Worm (Caenorhabditis elegans) whole organism, young adult: ENCODE data around the gene ztf-9.

Source experiments
- B0019.2 ChIP-seq: fragments of 200-800 bp; sonication (Bioruptor generic); conservative IDR thresholded peaks from 2 replicates; pipeline ENCODE4 v1.3.6; 2022; ENCODE audit warnings: missing genetic modification reagents, missing genetic modification characterization, missing compliant biosample characterization
- B0035.1 ChIP-seq: sonication (generic microtip); optimal IDR thresholded peaks from 2 replicates; lab custom pipeline; 2016; ENCODE audit warnings: missing genetic modification characterization, mild to moderate bottlenecking, missing compliant biosample characterization, missing genotype, missing genetic modification reagents
- B0261.1 ChIP-seq: sonication (generic microtip); optimal IDR thresholded peaks from 2 replicates; lab custom pipeline; 2016; ENCODE audit warnings: mild to moderate bottlenecking, missing genetic modification characterization, moderate library complexity, missing compliant biosample characterization
- F37B4.10 ChIP-seq: fragments of 200-800 bp; sonication (Bioruptor generic); IDR thresholded peaks from 2 replicates; pipeline ENCODE4 v1.3.6; 2022; ENCODE audit warnings: missing genetic modification characterization, missing compliant biosample characterization
- F49E8.2 ChIP-seq: sonication (generic microtip); optimal IDR thresholded peaks from 3 replicates; lab custom pipeline; 2017; ENCODE audit warnings: missing genetic modification characterization, mild to moderate bottlenecking, missing compliant biosample characterization, antibody characterized with exemption, moderate library complexity; ENCODE audit not compliant: insufficient read depth
- F55B11.4 ChIP-seq: sonication (generic microtip); optimal IDR thresholded peaks from 2 replicates; lab custom pipeline; 2016; ENCODE audit warnings: missing compliant biosample characterization, missing genetic modification characterization, borderline replicate concordance; ENCODE audit not compliant: insufficient read depth
- Y56A3A.18 ChIP-seq: fragments of 200-800 bp; sonication (Bioruptor generic); IDR thresholded peaks from 2 replicates; pipeline ENCODE4 v1.3.6; 2022; ENCODE audit warnings: missing genetic modification reagents, missing genetic modification characterization, missing compliant biosample characterization
- Y95B8A.8 ChIP-seq: fragments of 200-800 bp; sonication (Bioruptor generic); IDR thresholded peaks from 2 replicates; pipeline ENCODE4 v1.3.6; 2022; ENCODE audit warnings: missing genetic modification reagents, missing genetic modification characterization, missing compliant biosample characterization
- akir-1 ChIP-seq: fragments of 200-800 bp; sonication (Bioruptor generic); optimal IDR thresholded peaks from 2 replicates; lab custom pipeline; 2018; ENCODE audit warnings: mild to moderate bottlenecking, missing genetic modification characterization, moderate library complexity, missing compliant biosample characterization
- aptf-3 ChIP-seq: fragments of 200-800 bp; sonication (Bioruptor generic); IDR thresholded peaks from 2 replicates; pipeline ENCODE4 v1.3.6; 2022; ENCODE audit warnings: missing genetic modification characterization, missing compliant biosample characterization
- athp-1 ChIP-seq: sonication (generic microtip); optimal IDR thresholded peaks from 2 replicates; lab custom pipeline; 2017; ENCODE audit warnings: mild to moderate bottlenecking, missing genetic modification characterization, missing compliant biosample characterization
- attf-3 ChIP-seq: fragments of 200-800 bp; sonication (Bioruptor generic); conservative IDR thresholded peaks from 2 replicates; pipeline ENCODE4 v1.3.6; 2022; ENCODE audit warnings: missing genetic modification reagents, missing genetic modification characterization, missing compliant biosample characterization
- attf-5 ChIP-seq: fragments of 200-800 bp; sonication (Bioruptor generic); optimal IDR thresholded peaks from 2 replicates; lab custom pipeline; 2018; ENCODE audit warnings: mild to moderate bottlenecking, missing genetic modification characterization, missing compliant biosample characterization
- cebp-1 ChIP-seq, 2 experiments: fragments of 200-800 bp in 1 of 2; sonication (Bioruptor generic) in 1 of 2; sonication (generic microtip) in 1 of 2; IDR thresholded peaks in 1 of 2; optimal IDR thresholded peaks in 1 of 2; 2 replicates each; pipeline versions ENCODE4 v1.3.6 to Lab custom; 2017 to 2022; ENCODE audit warnings: missing compliant biosample characterization in 2 of 2, missing genetic modification characterization in 2 of 2, mild to moderate bottlenecking in 1 of 2, missing genetic modification reagents in 1 of 2, moderate library complexity in 1 of 2
- ceh-100 ChIP-seq: fragments of 200-800 bp; sonication (Bioruptor generic); IDR thresholded peaks from 2 replicates; pipeline ENCODE4 v1.3.6; 2022; ENCODE audit warnings: missing genetic modification reagents, missing genetic modification characterization, missing compliant biosample characterization
- ceh-40 ChIP-seq: fragments of 200-800 bp; sonication (Bioruptor generic); IDR thresholded peaks from 2 replicates; pipeline ENCODE4 v1.3.6; 2022; ENCODE audit warnings: missing genetic modification characterization, missing compliant biosample characterization
- ceh-58 ChIP-seq: fragments of 200-800 bp; sonication (Bioruptor generic); IDR thresholded peaks from 2 replicates; pipeline ENCODE4 v1.3.6; 2022; ENCODE audit warnings: missing genetic modification characterization, missing compliant biosample characterization
- ekl-4 ChIP-seq: fragments of 200-800 bp; sonication (Bioruptor generic); IDR thresholded peaks from 2 replicates; pipeline ENCODE4 v1.3.6; 2022; ENCODE audit warnings: missing genetic modification reagents, missing genetic modification characterization, missing compliant biosample characterization
- ets-4 ChIP-seq: fragments of 200-800 bp; sonication (Bioruptor generic); optimal IDR thresholded peaks from 2 replicates; lab custom pipeline; 2018; ENCODE audit warnings: mild to moderate bottlenecking, missing genetic modification characterization, missing compliant biosample characterization
- fkh-3 ChIP-seq: sonication (generic microtip); optimal IDR thresholded peaks from 2 replicates; lab custom pipeline; 2016; ENCODE audit warnings: mild to moderate bottlenecking, missing genetic modification characterization, missing compliant biosample characterization
- gei-17 ChIP-seq: fragments of 200-800 bp; sonication (Bioruptor generic); optimal IDR thresholded peaks from 2 replicates; lab custom pipeline; 2018; ENCODE audit warnings: mild to moderate bottlenecking, missing genetic modification characterization, missing compliant biosample characterization
- him-1 ChIP-seq: sonication (generic microtip); optimal IDR thresholded peaks from 2 replicates; lab custom pipeline; 2016; ENCODE audit warnings: missing genotype, missing genetic modification reagents, missing genetic modification characterization, missing compliant biosample characterization
- hlh-26 ChIP-seq: fragments of 200-800 bp; sonication (Bioruptor generic); conservative IDR thresholded peaks from 2 replicates; pipeline ENCODE4 v1.3.6; 2022; ENCODE audit warnings: missing genetic modification reagents, missing genetic modification characterization, missing compliant biosample characterization
- hmg-20 ChIP-seq: fragments of 200-800 bp; sonication (Bioruptor generic); IDR thresholded peaks from 2 replicates; pipeline ENCODE4 v1.3.6; 2022; ENCODE audit warnings: missing genetic modification reagents, missing genetic modification characterization, missing compliant biosample characterization
- let-526 ChIP-seq: fragments of 200-800 bp; sonication (Bioruptor generic); IDR thresholded peaks from 2 replicates; pipeline ENCODE4 v1.3.6; 2022; ENCODE audit warnings: missing genetic modification reagents, missing genetic modification characterization, missing compliant biosample characterization
- lin-26 ChIP-seq: fragments of 200-800 bp; sonication (Bioruptor generic); IDR thresholded peaks from 2 replicates; pipeline ENCODE4 v1.3.6; 2022; ENCODE audit warnings: missing genetic modification reagents, missing genetic modification characterization, missing compliant biosample characterization
- lin-35 ChIP-seq, 3 experiments: fragments of 150-350 bp in 2 of 3; sonication (generic microtip) in 1 of 3; optimal IDR thresholded peaks; 2 replicates each; lab custom pipeline; 2014 to 2018; ENCODE audit warnings: missing biosample characterization in 3 of 3, missing genetic modification characterization in 3 of 3, missing genetic modification reagents in 3 of 3
- lin-40 ChIP-seq: sonication (generic microtip); optimal IDR thresholded peaks from 2 replicates; lab custom pipeline; 2016; ENCODE audit warnings: missing genetic modification characterization, mild to moderate bottlenecking, missing compliant biosample characterization, missing genotype, missing genetic modification reagents
- lsy-27 ChIP-seq: sonication (generic microtip); optimal IDR thresholded peaks from 2 replicates; lab custom pipeline; 2017; ENCODE audit warnings: missing genetic modification characterization, mild to moderate bottlenecking, missing compliant biosample characterization, antibody characterized with exemption, missing genotype, borderline replicate concordance; ENCODE audit not compliant: insufficient read depth
- madf-6 ChIP-seq: fragments of 200-800 bp; sonication (Bioruptor generic); IDR thresholded peaks from 2 replicates; pipeline ENCODE4 v1.3.6; 2022; ENCODE audit warnings: missing genetic modification reagents, missing genetic modification characterization, missing compliant biosample characterization
- madf-8 ChIP-seq: fragments of 200-800 bp; sonication (Bioruptor generic); conservative IDR thresholded peaks from 2 replicates; pipeline ENCODE4 v1.3.6; 2022; ENCODE audit warnings: missing genetic modification reagents, missing genetic modification characterization, missing compliant biosample characterization
- mel-28 ChIP-seq: sonication (generic microtip); optimal IDR thresholded peaks from 2 replicates; lab custom pipeline; 2016; ENCODE audit warnings: borderline replicate concordance, mild to moderate bottlenecking, missing genetic modification characterization, missing compliant biosample characterization
- nhr-120 ChIP-seq: fragments of 200-800 bp; sonication (Bioruptor generic); IDR thresholded peaks from 2 replicates; pipeline ENCODE4 v1.3.6; 2022; ENCODE audit warnings: missing genetic modification characterization, missing compliant biosample characterization
- nhr-27 ChIP-seq: fragments of 200-800 bp; sonication (Bioruptor generic); optimal IDR thresholded peaks from 2 replicates; lab custom pipeline; 2018; ENCODE audit warnings: mild to moderate bottlenecking, missing genetic modification characterization, moderate library complexity, missing compliant biosample characterization
- nhr-90 ChIP-seq: sonication (generic microtip); optimal IDR thresholded peaks from 2 replicates; lab custom pipeline; 2016; ENCODE audit warnings: missing genotype, mild to moderate bottlenecking, missing genetic modification characterization, missing compliant biosample characterization
- pbrm-1 ChIP-seq: fragments of 200-800 bp; sonication (Bioruptor generic); IDR thresholded peaks from 2 replicates; pipeline ENCODE4 v1.3.6; 2022; ENCODE audit warnings: missing genetic modification reagents, missing genetic modification characterization, missing compliant biosample characterization
- rec-8 ChIP-seq, 2 experiments: sonication (generic microtip); optimal IDR thresholded peaks; 2 replicates each; lab custom pipeline; 2016; ENCODE audit warnings: mild to moderate bottlenecking in 2 of 2, missing genetic modification characterization in 2 of 2, missing genetic modification reagents in 2 of 2, missing genotype in 2 of 2, missing biosample characterization in 1 of 2, missing compliant biosample characterization in 1 of 2, moderate library complexity in 1 of 2
- sdz-38 ChIP-seq: sonication (generic microtip); optimal IDR thresholded peaks from 2 replicates; lab custom pipeline; 2016; ENCODE audit warnings: missing genotype, missing genetic modification characterization, missing compliant biosample characterization
- snpc-1.1 ChIP-seq: sonication (generic microtip); optimal IDR thresholded peaks from 2 replicates; lab custom pipeline; 2017; ENCODE audit warnings: missing genetic modification characterization, mild to moderate bottlenecking, missing compliant biosample characterization, antibody characterized with exemption, moderate library complexity, missing genotype, missing genetic modification reagents; ENCODE audit not compliant: insufficient read depth
- sptf-2 ChIP-seq: fragments of 200-800 bp; sonication (Bioruptor generic); optimal IDR thresholded peaks from 2 replicates; lab custom pipeline; 2018; ENCODE audit warnings: mild to moderate bottlenecking, missing genetic modification characterization, missing compliant biosample characterization
- tbx-9 ChIP-seq: sonication (generic microtip); optimal IDR thresholded peaks from 2 replicates; lab custom pipeline; 2016; ENCODE audit warnings: borderline replicate concordance, missing genetic modification characterization, inconsistent platforms, missing compliant biosample characterization
- ztf-26 ChIP-seq: sonication (generic microtip); optimal IDR thresholded peaks from 2 replicates; lab custom pipeline; 2017; ENCODE audit warnings: missing genetic modification characterization, missing compliant biosample characterization

ztf-9 gene

ce11 chrV:9730743-9731706, 39.1 kb upstream of the ztf-9 start (continued):
- TF ChIP-seq F49E8.2 = no peak
- TF ChIP-seq lin-40 (tag; lab: Kevin White, UChicago) = peak; percentile 94
- TF ChIP-seq ceh-100 = peak; percentile 33; the same call in 1 of the 2 replicates
- no peak for TF ChIP-seq him-1
- TF ChIP-seq B0019.2 (GFP tag; lab: Robert Waterston, UW) = peak; percentile 32; the same call in 1 of the 2 replicates
- TF ChIP-seq Y56A3A.18 (GFP tag; lab: Robert Waterston, UW) = 0 out of 2 replicates have a peak, but pooled peaks have one; percentile 6
- no peak for TF ChIP-seq aptf-3 (GFP tag; lab: Robert Waterston, UW)
- peak; percentile 78 for TF ChIP-seq B0035.1 (tag; lab: Kevin White, UChicago)
- no peak for TF ChIP-seq lsy-27 (tag; lab: Kevin White, UChicago)
- peak; percentile 59 for TF ChIP-seq athp-1 (tag; lab: Kevin White, UChicago)
- TF ChIP-seq tbx-9 (tag; lab: Kevin White, UChicago) = no peak
- TF ChIP-seq akir-1 (GFP tag; lab: Kevin White, UChicago) = no peak
- no peak for TF ChIP-seq nhr-120 (GFP tag; lab: Robert Waterston, UW)
- no peak for TF ChIP-seq nhr-27 (tag; lab: Kevin White, UChicago)
- peak in 1 of 3 experiments; percentile 64 for TF ChIP-seq lin-35 (GFP tag; optimal IDR thresholded peaks at IDR 0.05; lab: Kevin White, UChicago)
- peak in 1 of 2 experiments; percentile 2 for TF ChIP-seq rec-8 (tag; optimal IDR thresholded peaks at IDR 0.05; lab: Kevin White, UChicago)
- no peak for TF ChIP-seq sptf-2 (GFP tag; lab: Kevin White, UChicago)
- TF ChIP-seq hlh-26 = no peak
- peak; percentile 66 for TF ChIP-seq gei-17 (GFP tag; lab: Kevin White, UChicago)
- TF ChIP-seq ztf-26 (tag; lab: Kevin White, UChicago) = peak; percentile 90
- TF ChIP-seq pbrm-1 (GFP tag; lab: Robert Waterston, UW) = peak; percentile 58
- TF ChIP-seq, all 124 proteins: peak for 73

- TF ChIP-seq hmg-20 (GFP tag; lab: Robert Waterston, UW) (no peak), madf-6 (GFP tag; lab: Robert Waterston, UW) (no peak), lin-26 (GFP tag; lab: Robert Waterston, UW) (no peak), Y95B8A.8 (GFP tag; lab: Robert Waterston, UW) (no peak), lin-40 (tag; lab: Kevin White, UChicago) (peak; percentile 11), attf-5 (GFP tag; lab: Kevin White, UChicago) (peak; percentile 61), ceh-40 (GFP tag; lab: Robert Waterston, UW) (no peak), rec-8 (tag; optimal IDR thresholded peaks at IDR 0.05; lab: Kevin White, UChicago) (no peak), F37B4.10 (GFP tag; lab: Robert Waterston, UW) (no peak), fkh-3 (tag; lab: Kevin White, UChicago) (no peak), let-526 (no peak), tbx-9 (tag; lab: Kevin White, UChicago) (no peak), attf-3 (no peak), snpc-1.1 (no peak), B0261.1 (tag; lab: Kevin White, UChicago) (no peak), cebp-1 (GFP tag; IDR thresholded peaks at IDR 0.05; lab: Robert Waterston, UW) (no peak), cebp-1 (tag; optimal IDR thresholded peaks at IDR 0.05; lab: Kevin White, UChicago) (peak; percentile 40), F49E8.2 (no peak), mel-28 (no peak), ets-4 (GFP tag; lab: Kevin White, UChicago) (no peak), F55B11.4 (tag; lab: Kevin White, UChicago) (no peak), sdz-38 (tag; lab: Kevin White, UChicago) (no peak), ceh-58 (GFP tag; lab: Robert Waterston, UW) (no peak), madf-8 (GFP tag; lab: Robert Waterston, UW) (no peak), ekl-4 (GFP tag; lab: Robert Waterston, UW) (no peak), nhr-90 (tag; lab: Kevin White, UChicago) (no peak), aptf-3 (GFP tag; lab: Robert Waterston, UW) (no peak)
Observed at ce11 chrV:9729462-9730162, 37.7 kb upstream of the ztf-9 start, which contains the start of the genes aagr-3 and drap-1. Gene aagr-3 (minus strand): TSS chrV:9729512. Gene drap-1 (plus strand): TSS chrV:9730106.
